Worm (Caenorhabditis elegans): ENCODE measurements around the gene F59E11.6.

ce11 chrV:8994272-8994671 is 2.7 kb downstream of the F59E11.6 start:
- TF ChIP-seq lin-39 (tag; optimal IDR thresholded peaks at IDR 0.05), result no peak
- TF ChIP-seq Y55F3AM.14 (GFP tag; optimal IDR thresholded peaks at IDR 0.05), result no peak
- TF ChIP-seq elt-3 (tag; optimal IDR thresholded peaks at IDR 0.05), result no peak
- no peak for TF ChIP-seq nhr-237 (tag; optimal IDR thresholded peaks at IDR 0.05)
